Worm (Caenorhabditis elegans): ENCODE results near the gene nmt-1.
A peak's percentile ranks its signal among the peaks of the same experiment; 100 is the strongest.

nmt-1 gene

DNA sequence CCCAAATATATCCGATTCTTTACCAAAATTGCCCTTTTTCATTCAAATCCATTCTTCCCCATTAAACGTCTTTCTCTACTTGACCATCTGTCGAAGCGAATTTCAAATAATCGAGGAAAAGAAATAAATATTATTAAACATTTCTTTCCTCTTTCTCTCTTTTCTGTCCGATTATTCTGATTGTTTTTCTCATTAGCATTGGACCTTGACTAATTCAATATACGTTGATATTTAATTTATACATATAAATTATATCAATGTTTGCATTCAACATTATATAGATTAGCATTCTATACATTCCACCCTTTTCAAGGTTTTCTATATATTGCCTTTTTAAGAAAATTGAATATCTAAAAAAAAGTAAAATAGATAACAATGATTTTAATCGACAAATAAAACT lies 43.2 kb downstream of the nmt-1 start:
- TF ChIP-seq unc-120 (tag; optimal IDR thresholded peaks at IDR 0.05; ENCODE audit: poor library complexity, severe bottlenecking) (no peak), ces-1 (GFP tag; optimal IDR thresholded peaks at IDR 0.05) (peak; percentile 89)

DNA sequence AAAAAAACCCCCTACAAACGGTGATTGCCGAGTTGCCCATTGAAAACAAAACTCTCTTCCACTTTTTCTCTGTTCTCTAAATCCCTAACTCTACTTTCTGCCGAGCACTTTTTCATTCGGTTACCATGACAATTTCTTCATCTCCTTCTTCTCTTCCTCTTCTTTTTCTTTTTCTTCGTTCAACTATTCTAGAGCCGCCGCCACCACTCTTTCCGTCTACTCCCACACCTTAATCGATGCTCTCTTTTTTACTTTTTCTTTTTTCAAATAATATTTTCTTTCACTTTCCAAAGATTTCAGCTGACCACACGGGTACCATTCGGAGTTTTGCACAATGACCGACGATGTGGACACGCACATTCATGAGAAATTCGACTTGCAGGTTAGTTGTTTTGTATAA lies 48.6 kb downstream of the nmt-1 start, which contains the start of gene mapk-15:
TSS of gene mapk-15 (plus strand) at position 301 of the 400 bp plus-strand sequence.
- TF ChIP-seq elt-3 (tag; optimal IDR thresholded peaks at IDR 0.05) (no peak), bed-3 (GFP tag; optimal IDR thresholded peaks at IDR 0.05) (no peak), unc-39 (tag; optimal IDR thresholded peaks at IDR 0.05) (no peak), sem-2 (GFP tag; optimal IDR thresholded peaks at IDR 0.05) (no peak), snpc-4 (tag; optimal IDR thresholded peaks at IDR 0.05) (no peak), mls-2 (tag; optimal IDR thresholded peaks at IDR 0.05) (no peak), ceh-43 (GFP tag; optimal IDR thresholded peaks at IDR 0.05) (no peak), drap-1 (GFP tag; optimal IDR thresholded peaks at IDR 0.05) (no peak), M03D4.4 (tag; optimal IDR thresholded peaks at IDR 0.05) (no peak)
